Worm (Caenorhabditis elegans): Measurements from ENCODE around the gene wdr-5.1.

Gene wdr-5.1

DNA sequence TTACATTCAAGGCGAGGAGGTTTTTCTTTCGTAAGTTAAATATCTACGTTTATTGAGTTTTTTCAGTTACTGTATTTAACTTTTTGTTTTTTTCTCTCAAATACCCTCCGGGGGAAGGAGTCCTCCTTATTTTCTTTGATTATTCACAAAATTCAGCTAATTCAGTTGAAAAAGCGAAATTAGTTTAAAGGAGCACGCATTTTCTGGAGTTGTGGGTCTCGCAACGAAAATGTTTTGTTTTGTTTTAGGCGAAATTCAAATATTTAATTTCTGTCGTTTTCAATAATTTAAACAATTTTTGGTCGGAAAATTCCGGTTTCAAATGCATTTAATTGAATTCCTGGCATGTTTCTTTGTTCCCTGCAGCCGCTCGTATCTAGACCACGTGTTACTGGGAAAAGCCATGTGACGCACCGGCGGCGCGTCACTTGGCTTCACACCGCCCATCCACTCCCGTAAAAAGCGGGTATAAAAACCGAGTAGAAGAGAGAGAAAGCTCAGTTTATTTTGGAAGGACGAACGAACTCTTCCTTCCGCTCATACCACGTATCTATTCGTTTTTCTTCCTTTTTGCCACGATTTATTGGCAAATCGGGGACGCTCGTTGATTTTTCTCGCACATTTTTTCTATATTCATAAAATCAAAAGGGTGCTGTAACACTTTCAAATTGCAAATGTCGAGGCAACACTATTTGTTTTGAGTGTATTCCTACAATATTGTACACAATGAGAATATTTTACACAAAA, 30.6 kb downstream of the wdr-5.1 start:
- TF ChIP-seq F23B12.7 (tag; optimal IDR thresholded peaks at IDR 0.05; ENCODE audit: insufficient read depth) (no peak), lir-1 (GFP tag; conservative IDR thresholded peaks at IDR 0.05) (no peak), F49E8.2 (tag; optimal IDR thresholded peaks at IDR 0.05; ENCODE audit: insufficient read depth) (no peak), mel-28 (tag; optimal IDR thresholded peaks at IDR 0.05; ENCODE audit: borderline replicate concordance) (no peak), F22D6.2 (tag; optimal IDR thresholded peaks at IDR 0.05) (no peak), ztf-26 (tag; optimal IDR thresholded peaks at IDR 0.05) (no peak), attf-6 (GFP tag; IDR thresholded peaks at IDR 0.05) (no peak), egrh-3 (GFP tag; IDR thresholded peaks at IDR 0.05) (no peak), athp-1 (tag; optimal IDR thresholded peaks at IDR 0.05) (no peak), nfya-1 (tag; optimal IDR thresholded peaks at IDR 0.05; ENCODE audit: borderline replicate concordance, insufficient read depth) (no peak), B0035.1 (tag; optimal IDR thresholded peaks at IDR 0.05) (no peak), lin-26 (GFP tag; IDR thresholded peaks at IDR 0.05) (no peak), ceh-58 (GFP tag; IDR thresholded peaks at IDR 0.05) (no peak), ets-4 (GFP tag; optimal IDR thresholded peaks at IDR 0.05) (no peak), D2030.7 (GFP tag; IDR thresholded peaks at IDR 0.05) (0 out of 2 replicates have a peak, but pooled peaks have one; percentile 20), nhr-90 (tag; optimal IDR thresholded peaks at IDR 0.05) (no peak), aptf-3 (GFP tag; IDR thresholded peaks at IDR 0.05) (no peak), snpc-3.4 (tag; optimal IDR thresholded peaks at IDR 0.05) (peak; percentile 10), F33H1.4 (GFP tag; IDR thresholded peaks at IDR 0.05) (peak; percentile 70), ama-1 (optimal IDR thresholded peaks at IDR 0.05) (peak; percentile 32), ama-1 (GFP tag; optimal IDR thresholded peaks at IDR 0.05) (no peak), F39B2.1 (GFP tag; IDR thresholded peaks at IDR 0.05) (no peak), let-526 (GFP tag; IDR thresholded peaks at IDR 0.05) (no peak), somi-1 (GFP tag; optimal IDR thresholded peaks at IDR 0.05) (peak; percentile 12), egl-18 (GFP tag; IDR thresholded peaks at IDR 0.05) (no peak), zfh-2 (GFP tag; conservative IDR thresholded peaks at IDR 0.05) (peak; percentile 46; the same call in 1 of the 2 replicates), F10E7.11 (tag; optimal IDR thresholded peaks at IDR 0.05) (no peak), lsl-1 (GFP tag; optimal IDR thresholded peaks at IDR 0.05) (no peak), nfya-2 (GFP tag; IDR thresholded peaks at IDR 0.05) (no peak), lsy-27 (tag; optimal IDR thresholded peaks at IDR 0.05; ENCODE audit: borderline replicate concordance, insufficient read depth) (no peak), B0336.3 (GFP tag; IDR thresholded peaks at IDR 0.05) (no peak), hlh-12 (tag; optimal IDR thresholded peaks at IDR 0.05) (no peak), unc-130 (GFP tag; optimal IDR thresholded peaks at IDR 0.05) (no peak)

DNA sequence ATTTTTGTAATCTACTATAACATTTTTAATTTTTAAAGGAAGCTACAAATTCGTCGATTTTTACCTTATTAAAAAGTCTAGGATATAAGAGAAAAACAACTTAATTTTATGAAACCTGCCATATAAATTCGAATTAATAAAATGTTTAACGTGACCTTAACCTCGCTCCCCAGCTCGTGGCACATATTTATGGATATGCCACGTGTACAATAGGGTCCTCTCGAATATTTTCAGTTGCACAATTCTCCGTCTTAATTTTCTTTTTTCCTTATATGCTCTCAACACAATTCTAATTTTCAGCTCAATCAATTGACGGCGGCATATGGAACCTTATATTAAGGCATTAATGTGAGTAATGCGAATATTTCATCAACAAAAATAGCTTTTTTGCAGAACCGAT, 31.2 kb downstream of the wdr-5.1 start, which contains the start of gene F34D10.4:
Gene F34D10.4 (plus strand): TSS at position 301 of the 400 bp plus-strand sequence.
- TF ChIP-seq F33H1.4 (GFP tag; IDR thresholded peaks at IDR 0.05), result no peak
- no peak for TF ChIP-seq ceh-100 (GFP tag; IDR thresholded peaks at IDR 0.05)

DNA sequence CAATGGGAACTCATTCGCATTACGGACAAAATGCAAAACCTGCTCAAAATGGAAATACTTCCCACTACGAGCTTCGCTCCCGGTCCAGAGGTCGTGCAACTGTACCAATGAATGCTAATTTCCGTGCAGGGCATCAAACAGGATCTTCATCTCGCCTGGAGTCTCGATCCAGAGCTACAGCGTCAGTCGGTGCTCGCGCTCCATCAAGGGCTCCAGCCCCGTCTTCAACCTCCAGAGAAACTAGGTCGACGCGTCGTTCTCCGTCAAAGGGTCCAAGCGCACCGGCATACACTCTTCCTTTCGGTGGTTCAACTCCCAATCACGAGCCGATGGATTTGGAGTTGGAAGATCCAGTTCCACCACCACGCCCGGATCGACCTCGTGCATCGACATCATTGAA, 32.7 kb downstream of the wdr-5.1 start:
- TF ChIP-seq B0019.2 (GFP tag; conservative IDR thresholded peaks at IDR 0.05) (no peak), ceh-79 (tag; optimal IDR thresholded peaks at IDR 0.05) (no peak), zfh-2 (GFP tag; conservative IDR thresholded peaks at IDR 0.05) (peak; percentile 82)

Measured in whole organism, young adult.